Fruit fly (Drosophila melanogaster) whole organism, pupa: Measurements from ENCODE around the gene CG18258.

Source experiments
- CG12605 ChIP-seq: fragments of 200-800 bp; sonication (Bioruptor generic); IDR thresholded peaks from 2 replicates; pipeline ENCODE4 v1.3.6; 2022; ENCODE audit warnings: missing biosample characterization, missing genetic modification characterization
- CG13204 ChIP-seq: fragments of 200-800 bp; sonication (Bioruptor generic); optimal IDR thresholded peaks from 2 replicates; lab custom pipeline; 2018; ENCODE audit warnings: missing biosample characterization, mild to moderate bottlenecking, missing genetic modification characterization, moderate library complexity
- CG14655 ChIP-seq: fragments of 200-800 bp; sonication (Bioruptor generic); optimal IDR thresholded peaks from 3 replicates; lab custom pipeline; 2017; ENCODE audit warnings: mild to moderate bottlenecking, missing biosample characterization, missing genetic modification reagents, missing genetic modification characterization
- CG32121 ChIP-seq: fragments of 200-800 bp; sonication (Bioruptor generic); IDR thresholded peaks from 2 replicates; pipeline ENCODE4 v1.3.6; 2022; ENCODE audit warnings: missing biosample characterization, missing genetic modification characterization
- CG4496 ChIP-seq: fragments of 200-800 bp; sonication (Bioruptor generic); IDR thresholded peaks from 3 replicates; pipeline ENCODE4 v1.3.6; 2022; ENCODE audit warnings: missing biosample characterization, missing genetic modification characterization
- CG8301 ChIP-seq: fragments of 200-800 bp; sonication (Bioruptor generic); optimal IDR thresholded peaks from 2 replicates; lab custom pipeline; 2018; ENCODE audit warnings: missing biosample characterization, mild to moderate bottlenecking, missing genetic modification characterization
- CG9948 ChIP-seq: fragments of 200-800 bp; sonication (Bioruptor generic); optimal IDR thresholded peaks from 2 replicates; lab custom pipeline; 2018; ENCODE audit warnings: missing biosample characterization, mild to moderate bottlenecking, missing genetic modification characterization, moderate library complexity
- D1 ChIP-seq: fragments of 200-800 bp; sonication (Bioruptor generic); optimal IDR thresholded peaks from 2 replicates; lab custom pipeline; 2018; ENCODE audit warnings: missing biosample characterization, mild to moderate bottlenecking, missing genetic modification characterization, moderate library complexity
- EcR ChIP-seq: fragments of 200-800 bp; sonication (Bioruptor generic); optimal IDR thresholded peaks from 3 replicates; lab custom pipeline; 2019; ENCODE audit warnings: missing biosample characterization, missing genetic modification characterization, mild to moderate bottlenecking, moderate library complexity, missing genetic modification reagents
- Pif1B ChIP-seq: fragments of 200-800 bp; sonication (Bioruptor generic); optimal IDR thresholded peaks from 3 replicates; lab custom pipeline; 2016; ENCODE audit warnings: missing biosample characterization, missing genetic modification characterization
- fd96Ca ChIP-seq: fragments of 200-800 bp; sonication (Bioruptor generic); IDR thresholded peaks from 3 replicates; pipeline ENCODE4 v1.3.6; 2022; ENCODE audit warnings: missing biosample characterization, missing genetic modification characterization
- rn ChIP-seq: fragments of 200-800 bp; sonication (Bioruptor generic); IDR thresholded peaks from 2 replicates; pipeline ENCODE4 v1.3.6; 2022; ENCODE audit warnings: missing biosample characterization, missing genetic modification characterization

- TF ChIP-seq CG32121 (GFP tag; lab: Robert Waterston, UW), result no peak
- no peak for TF ChIP-seq CG13204 (GFP tag; lab: Kevin White, UChicago)
- no peak for TF ChIP-seq fd96Ca
- TF ChIP-seq EcR (GFP tag; lab: Kevin White, UChicago), result no peak
- TF ChIP-seq CG14655 (GFP tag; lab: Kevin White, UChicago), result no peak
- TF ChIP-seq Pif1B (GFP tag; lab: Kevin White, UChicago), result no peak
- no peak for TF ChIP-seq rn
- TF ChIP-seq CG4496 (GFP tag; lab: Robert Waterston, UW), result no peak
- TF ChIP-seq CG12605 (GFP tag; lab: Robert Waterston, UW), result no peak
- no peak for TF ChIP-seq CG8301 (tag; lab: Kevin White, UChicago)
- TF ChIP-seq CG9948, result no peak
- no peak for TF ChIP-seq D1 (tag; lab: Kevin White, UChicago)
Measured at dm6 chrX:17236468-17236867, 24.4 kb downstream of the CG18258 start.
